Worm (Caenorhabditis elegans) whole organism, mixed stage, embryonic: ENCODE results near the gene srt-8.

ENCODE experiments used
- ceh-39 ChIP-seq: fragments of 150-350 bp; optimal IDR thresholded peaks from 2 replicates; lab custom pipeline; 2014; ENCODE audit warnings: missing biosample characterization, missing genetic modification characterization
- lin-13 ChIP-seq: fragments of 150-350 bp; optimal IDR thresholded peaks from 2 replicates; lab custom pipeline; 2014; ENCODE audit warnings: missing biosample characterization, missing genetic modification characterization
- nhr-28 ChIP-seq: fragments of 150-350 bp; optimal IDR thresholded peaks from 2 replicates; lab custom pipeline; 2014; ENCODE audit warnings: missing biosample characterization, missing genetic modification characterization
- nhr-76 ChIP-seq: sonication (generic microtip); optimal IDR thresholded peaks from 2 replicates; lab custom pipeline; 2017; ENCODE audit warnings: missing biosample characterization, missing genetic modification characterization
- sptf-1 ChIP-seq: sonication (generic microtip); optimal IDR thresholded peaks from 2 replicates; lab custom pipeline; 2017; ENCODE audit warnings: mild to moderate bottlenecking, missing genetic modification characterization, moderate library complexity, missing compliant biosample characterization
- unc-39 ChIP-seq: fragments of 150-350 bp; optimal IDR thresholded peaks from 2 replicates; lab custom pipeline; 2014; ENCODE audit warnings: missing biosample characterization, missing genetic modification characterization
- unc-62 ChIP-seq: fragments of 150-350 bp; optimal IDR thresholded peaks from 2 replicates; lab custom pipeline; 2014; ENCODE audit warnings: missing biosample characterization, missing genetic modification reagents, missing genetic modification characterization

- TF ChIP-seq ceh-39 (tag; lab: Kevin White, UChicago) (no peak), nhr-76 (tag; lab: Kevin White, UChicago) (no peak), unc-62 (GFP tag; lab: Kevin White, UChicago) (no peak), unc-39 (tag; lab: Kevin White, UChicago) (no peak), lin-13 (tag; lab: Kevin White, UChicago) (no peak), nhr-28 (tag; lab: Kevin White, UChicago) (no peak), sptf-1 (tag; lab: Kevin White, UChicago) (no peak)
These were observed 27.4 kb downstream of the srt-8 start, which contains the start of gene Y73C8C.8 for ce11 chrV:3113751-3114150.
